Worm (Caenorhabditis elegans) whole organism, L4 larva: ENCODE results near the gene sru-36.

Experiments used
- D1046.2 ChIP-seq: fragments of 200-800 bp; sonication (Bioruptor generic); IDR thresholded peaks from 2 replicates; pipeline ENCODE4 v1.3.6; 2022; ENCODE audit warnings: missing genetic modification characterization, missing compliant biosample characterization
- F10B5.3 ChIP-seq: sonication (generic microtip); optimal IDR thresholded peaks from 2 replicates; lab custom pipeline; 2016; ENCODE audit warnings: mild to moderate bottlenecking, missing genetic modification characterization, missing compliant biosample characterization
- F37D6.2 ChIP-seq: sonication (generic microtip); optimal IDR thresholded peaks from 2 replicates; lab custom pipeline; 2016; ENCODE audit warnings: mild to moderate bottlenecking, missing genetic modification characterization, missing compliant biosample characterization
- F44E2.7 ChIP-seq: fragments of 200-800 bp; sonication (Bioruptor generic); IDR thresholded peaks from 2 replicates; pipeline ENCODE4 v2.1.2; 2022; ENCODE audit warnings: missing genetic modification characterization, missing compliant biosample characterization
- T26A8.4 ChIP-seq: fragments of 200-800 bp; sonication (Bioruptor generic); IDR thresholded peaks from 2 replicates; pipeline ENCODE4 v1.3.6; 2022; ENCODE audit warnings: missing genetic modification characterization, missing compliant biosample characterization
- Y105C5A.15 ChIP-seq: fragments of 200-800 bp; sonication (Bioruptor generic); IDR thresholded peaks from 2 replicates; pipeline ENCODE4 v1.3.6; 2022; ENCODE audit warnings: missing genetic modification characterization, missing compliant biosample characterization
- Y75B8A.6 ChIP-seq: fragments of 200-800 bp; sonication (Bioruptor generic); IDR thresholded peaks from 2 replicates; pipeline ENCODE4 v1.3.6; 2022; ENCODE audit warnings: missing genetic modification reagents, missing genetic modification characterization, missing compliant biosample characterization
- ZK337.2 ChIP-seq: fragments of 200-800 bp; sonication (Bioruptor generic); IDR thresholded peaks from 2 replicates; pipeline ENCODE4 v1.3.6; 2022; ENCODE audit warnings: missing genetic modification reagents, missing genetic modification characterization, missing compliant biosample characterization
- aha-1 ChIP-seq: fragments of 150-350 bp; peaks from one replicate; lab custom pipeline; 2014; ENCODE audit warnings: missing biosample characterization, missing genetic modification characterization
- ama-1 ChIP-seq: fragments of 150-350 bp; optimal IDR thresholded peaks from 2 replicates; lab custom pipeline; 2014; ENCODE audit warnings: inconsistent platforms, mixed read lengths
- arid-1 ChIP-seq: fragments of 200-800 bp; sonication (Bioruptor generic); conservative IDR thresholded peaks from 2 replicates; pipeline ENCODE4 v1.3.6; 2022; ENCODE audit warnings: missing genetic modification reagents, missing genetic modification characterization, missing compliant biosample characterization
- attf-4 ChIP-seq: sonication (generic microtip); optimal IDR thresholded peaks from 3 replicates; lab custom pipeline; 2017; ENCODE audit warnings: missing biosample characterization, missing genetic modification characterization
- ceh-20 ChIP-seq: fragments of 200-800 bp; sonication (Bioruptor generic); IDR thresholded peaks from 2 replicates; pipeline ENCODE4 v1.3.6; 2022; ENCODE audit warnings: missing genetic modification reagents, missing genetic modification characterization, missing compliant biosample characterization
- ceh-32 ChIP-seq: sonication (generic microtip); optimal IDR thresholded peaks from 2 replicates; lab custom pipeline; 2016; ENCODE audit warnings: mild to moderate bottlenecking, missing genetic modification characterization, missing compliant biosample characterization; ENCODE audit not compliant: poor library complexity
- ctbp-1 ChIP-seq: fragments of 200-800 bp; sonication (Bioruptor generic); IDR thresholded peaks from 2 replicates; pipeline ENCODE4 v1.3.6; 2022; ENCODE audit warnings: missing genetic modification reagents, missing genetic modification characterization, missing compliant biosample characterization
- daf-12 ChIP-seq: fragments of 150-350 bp; optimal IDR thresholded peaks from 2 replicates; lab custom pipeline; 2014; ENCODE audit warnings: missing biosample characterization, missing genetic modification reagents, missing genetic modification characterization
- dmd-8 ChIP-seq: fragments of 200-800 bp; sonication (Bioruptor generic); IDR thresholded peaks from 2 replicates; pipeline ENCODE4 v1.3.6; 2022; ENCODE audit warnings: missing genetic modification characterization, missing compliant biosample characterization
- egl-27 ChIP-seq: sonication (generic microtip); optimal IDR thresholded peaks from 3 replicates; lab custom pipeline; 2017; ENCODE audit warnings: missing biosample characterization, missing genetic modification reagents, missing genetic modification characterization
- lim-7 ChIP-seq: fragments of 200-800 bp; sonication (Bioruptor generic); IDR thresholded peaks from 2 replicates; pipeline ENCODE4 v1.3.6; 2022; ENCODE audit warnings: missing genetic modification characterization, missing compliant biosample characterization
- lin-1 ChIP-seq: fragments of 200-800 bp; sonication (Bioruptor generic); IDR thresholded peaks from 2 replicates; pipeline ENCODE4 v1.3.6; 2022; ENCODE audit warnings: missing genetic modification reagents, missing genetic modification characterization, missing compliant biosample characterization
- lin-13 ChIP-seq: fragments of 150-350 bp; optimal IDR thresholded peaks from 2 replicates; lab custom pipeline; 2014; ENCODE audit warnings: missing biosample characterization, missing genetic modification reagents, missing genetic modification characterization
- lin-29 ChIP-seq: fragments of 200-800 bp; sonication (Bioruptor generic); IDR thresholded peaks from 2 replicates; pipeline ENCODE4 v1.3.6; 2022; ENCODE audit warnings: missing genetic modification reagents, missing genetic modification characterization, missing compliant biosample characterization
- lin-38 ChIP-seq: fragments of 200-800 bp; sonication (Bioruptor generic); IDR thresholded peaks from 2 replicates; pipeline ENCODE4 v1.3.6; 2022; ENCODE audit warnings: missing genetic modification reagents, missing genetic modification characterization, missing compliant biosample characterization
- madf-9 ChIP-seq: fragments of 200-800 bp; sonication (Bioruptor generic); conservative IDR thresholded peaks from 2 replicates; pipeline ENCODE4 v1.3.6; 2022; ENCODE audit warnings: missing genetic modification reagents, missing genetic modification characterization, missing compliant biosample characterization
- mdt-29 ChIP-seq: fragments of 200-800 bp; sonication (Bioruptor generic); IDR thresholded peaks from 2 replicates; pipeline ENCODE4 v1.3.6; 2022; ENCODE audit warnings: missing genetic modification reagents, missing genetic modification characterization, missing compliant biosample characterization
- nhr-237 ChIP-seq: sonication (generic microtip); optimal IDR thresholded peaks from 2 replicates; lab custom pipeline; 2017; ENCODE audit warnings: missing biosample characterization, missing genetic modification characterization
- nhr-28 ChIP-seq: fragments of 150-350 bp; optimal IDR thresholded peaks from 2 replicates; lab custom pipeline; 2014; ENCODE audit warnings: missing biosample characterization, missing genetic modification characterization
- nhr-6 ChIP-seq: fragments of 150-350 bp; optimal IDR thresholded peaks from 2 replicates; lab custom pipeline; 2014; ENCODE audit warnings: missing biosample characterization, missing genetic modification characterization
- nhr-76 ChIP-seq: fragments of 150-350 bp; optimal IDR thresholded peaks from 2 replicates; lab custom pipeline; 2014; ENCODE audit warnings: missing biosample characterization, missing genetic modification characterization
- nhr-77 ChIP-seq: fragments of 150-350 bp; optimal IDR thresholded peaks from 2 replicates; lab custom pipeline; 2014; ENCODE audit warnings: missing biosample characterization, missing genetic modification characterization
- pqm-1 ChIP-seq: sonication (generic microtip); optimal IDR thresholded peaks from 2 replicates; lab custom pipeline; 2017; ENCODE audit warnings: missing biosample characterization, missing genetic modification characterization
- set-16 ChIP-seq: fragments of 200-800 bp; sonication (Bioruptor generic); IDR thresholded peaks from 2 replicates; pipeline ENCODE4 v1.3.6; 2022; ENCODE audit warnings: missing genetic modification reagents, missing genetic modification characterization, missing compliant biosample characterization
- skn-1 ChIP-seq: fragments of 150-350 bp; optimal IDR thresholded peaks from 2 replicates; lab custom pipeline; 2014; ENCODE audit warnings: missing biosample characterization, missing genetic modification characterization
- snpc-1.2 ChIP-seq: fragments of 200-800 bp; sonication (Bioruptor generic); IDR thresholded peaks from 2 replicates; pipeline ENCODE4 v1.3.6; 2022; ENCODE audit warnings: missing genetic modification reagents, missing genetic modification characterization, missing compliant biosample characterization
- tag-97 ChIP-seq: fragments of 200-800 bp; sonication (Bioruptor generic); IDR thresholded peaks from 2 replicates; pipeline ENCODE4 v1.3.6; 2022; ENCODE audit warnings: missing genetic modification characterization, missing compliant biosample characterization
- tra-1 ChIP-seq: fragments of 200-800 bp; sonication (Bioruptor generic); IDR thresholded peaks from 2 replicates; pipeline ENCODE4 v1.3.6; 2022; ENCODE audit warnings: missing genetic modification reagents, missing genetic modification characterization, missing compliant biosample characterization
- unc-62 ChIP-seq, 3 experiments: fragments of 150-350 bp in 1 of 3; sonication (generic microtip); optimal IDR thresholded peaks in 2 of 3; peaks in 1 of 3; 1 replicate in 1 of 3; 2 replicates in 2 of 3; lab custom pipeline; 2014 to 2017; ENCODE audit warnings: missing biosample characterization in 3 of 3, missing genetic modification characterization in 3 of 3, missing genetic modification reagents in 3 of 3, missing genotype in 1 of 3
- zag-1 ChIP-seq: fragments of 150-350 bp; optimal IDR thresholded peaks from 2 replicates; lab custom pipeline; 2014; ENCODE audit warnings: missing biosample characterization, missing genetic modification characterization
- zip-11 ChIP-seq: fragments of 200-800 bp; sonication (Bioruptor generic); IDR thresholded peaks from 2 replicates; pipeline ENCODE4 v1.3.6; 2022; ENCODE audit warnings: missing genetic modification characterization, missing compliant biosample characterization

The sru-36 gene

DNA sequence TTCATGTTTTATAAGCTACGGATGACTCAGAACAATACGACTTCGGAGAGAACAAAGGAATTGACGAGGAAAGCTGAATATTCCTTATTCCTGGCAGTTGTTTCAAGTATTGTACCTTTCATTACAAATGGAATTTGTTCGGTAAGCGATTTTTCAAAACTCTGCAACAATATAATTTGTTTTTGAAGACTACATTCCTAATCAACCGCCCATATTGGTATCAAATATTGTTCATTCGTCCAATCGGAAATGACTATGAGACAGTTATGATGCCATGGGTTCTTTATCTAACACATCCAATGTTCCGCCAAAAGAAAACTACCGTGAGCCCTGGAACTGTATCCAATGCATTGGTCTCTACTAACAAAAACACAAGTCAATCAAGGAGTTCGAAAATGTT lies 29.3 kb upstream of the sru-36 start:
- no peak for TF ChIP-seq nhr-237 (tag; lab: Kevin White, UChicago)
- peak; percentile 93 for TF ChIP-seq aha-1

DNA sequence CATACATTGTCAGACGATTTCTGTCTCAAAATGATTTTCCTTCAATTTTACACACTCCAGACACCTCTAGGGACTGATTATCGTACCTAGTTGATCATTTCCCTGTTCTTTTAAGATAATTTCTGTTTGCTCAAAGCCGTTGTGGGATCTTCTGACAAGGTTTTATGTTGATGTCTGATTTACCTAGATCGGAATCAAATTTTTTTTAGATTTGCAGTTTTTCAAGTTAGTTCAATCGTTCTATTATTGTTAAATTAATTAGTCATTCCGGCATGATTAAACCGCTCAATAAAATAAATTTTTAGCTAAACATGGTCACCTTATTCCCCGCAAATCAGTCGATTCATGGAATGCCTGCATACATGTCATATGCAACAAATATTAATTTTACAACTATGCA lies 27.9 kb upstream of the sru-36 start, which contains the start of gene sru-30:
Gene sru-30, plus strand, starts transcription at position 301 of the 400 bp plus-strand sequence.
- TF ChIP-seq zag-1, result no peak
- no peak for TF ChIP-seq arid-1 (GFP tag; lab: Robert Waterston, UW)
- no peak for TF ChIP-seq set-16 (GFP tag; lab: Robert Waterston, UW)
- TF ChIP-seq mdt-29, result no peak
- TF ChIP-seq D1046.2, result no peak

DNA sequence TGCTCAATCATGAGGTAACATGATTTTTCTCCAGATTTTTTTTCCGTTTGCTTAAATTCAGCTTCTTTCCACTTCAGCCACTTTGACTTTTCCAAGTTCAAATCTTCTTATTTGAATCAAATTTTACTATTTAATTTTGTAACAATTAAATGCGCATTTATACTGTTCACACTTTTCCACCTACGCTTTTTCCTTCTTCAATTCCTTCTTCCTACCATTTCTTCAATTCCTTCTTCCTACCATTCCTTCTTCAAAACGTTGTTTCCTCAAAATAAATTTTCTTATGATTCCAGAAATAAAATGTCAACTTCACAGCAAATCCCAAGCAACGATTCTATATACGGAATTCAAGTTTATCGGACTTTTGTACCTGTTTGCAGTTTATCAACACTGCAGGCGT lies 25.1 kb upstream of the sru-36 start, which contains the start of gene sru-31:
Gene sru-31, plus strand, starts transcription at position 301 of the 400 bp plus-strand sequence.
- TF ChIP-seq lin-29 (GFP tag; lab: Robert Waterston, UW), result no peak
- no peak for TF ChIP-seq D1046.2
- no peak for TF ChIP-seq ZK337.2 (GFP tag; lab: Robert Waterston, UW)
- no peak for TF ChIP-seq ceh-32
- TF ChIP-seq tag-97 (GFP tag; lab: Robert Waterston, UW), result no peak
- no peak for TF ChIP-seq F37D6.2 (tag; lab: Kevin White, UChicago)
- no peak for TF ChIP-seq F44E2.7 (GFP tag; lab: Robert Waterston, UW)
- no peak for TF ChIP-seq egl-27
- TF ChIP-seq dmd-8 (GFP tag; lab: Robert Waterston, UW), result no peak
- TF ChIP-seq, all 104 proteins: peak for 0

DNA sequence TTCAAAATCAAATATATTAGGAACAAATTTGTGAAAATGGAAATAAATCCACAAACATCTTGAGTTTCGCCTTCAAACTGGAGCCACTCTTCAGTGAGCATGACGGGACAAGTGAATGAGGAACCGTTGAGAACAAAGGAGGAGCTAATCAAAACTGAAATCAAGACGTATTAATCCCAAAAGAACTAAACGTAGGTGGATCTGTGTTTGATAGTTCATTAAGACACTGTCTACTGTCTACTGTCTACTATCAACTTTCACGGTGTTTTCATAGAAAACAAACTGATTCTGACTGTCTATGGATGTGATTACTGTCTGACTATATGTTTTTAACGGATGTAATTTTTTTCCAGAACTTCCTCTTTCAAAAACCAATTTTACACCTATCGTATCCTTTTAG lies 19.8 kb upstream of the sru-36 start, which contains the start of gene str-193:
Gene str-193, minus strand, starts transcription at position 101 of the 400 bp plus-strand sequence.
- TF ChIP-seq zip-11 (GFP tag; lab: Robert Waterston, UW), result no peak
- TF ChIP-seq unc-62 (GFP tag; optimal IDR thresholded peaks at IDR 0.05 in 1 of 2; lab: Kevin White, UChicago), result peak in 1 of 2 experiments; percentile 6
- TF ChIP-seq unc-62 (tag; optimal IDR thresholded peaks at IDR 0.05; lab: Kevin White, UChicago), result no peak
- TF ChIP-seq, all 104 proteins: peak for 1

- TF ChIP-seq lin-13 (GFP tag; lab: Kevin White, UChicago) (no peak), lin-38 (GFP tag; lab: Robert Waterston, UW) (no peak), aha-1 (no peak), snpc-1.2 (GFP tag; lab: Robert Waterston, UW) (no peak)
Observed at ce11 chrV:9824149-9824548, 17.3 kb upstream of the sru-36 start, which contains the start of gene str-2. Gene str-2, minus strand, starts transcription at chrV:9824249.

ce11 chrV:9833900-9834299 lies 7.6 kb upstream of the sru-36 start, which contains the start of gene sru-40:
Gene sru-40, minus strand, starts transcription at chrV:9834000.
- TF ChIP-seq F10B5.3 (tag; lab: Kevin White, UChicago) (no peak), ceh-20 (GFP tag; lab: Robert Waterston, UW) (no peak), D1046.2 (no peak), pqm-1 (no peak), ctbp-1 (GFP tag; lab: Robert Waterston, UW) (no peak)

- TF ChIP-seq attf-4, result no peak
- TF ChIP-seq nhr-77 (tag; lab: Kevin White, UChicago), result no peak
- no peak for TF ChIP-seq lin-1 (GFP tag; lab: Robert Waterston, UW)
- no peak for TF ChIP-seq ama-1 (lab: Kevin White, UChicago)
- TF ChIP-seq Y105C5A.15, result no peak
- TF ChIP-seq nhr-28 (tag; lab: Kevin White, UChicago), result no peak
- no peak for TF ChIP-seq daf-12 (tag; lab: Kevin White, UChicago)
- TF ChIP-seq lim-7 (GFP tag; lab: Robert Waterston, UW), result no peak
- TF ChIP-seq nhr-76, result no peak
- TF ChIP-seq T26A8.4 (GFP tag; lab: Robert Waterston, UW), result no peak
- TF ChIP-seq skn-1 (tag; lab: Kevin White, UChicago), result no peak
- no peak for TF ChIP-seq pqm-1
- TF ChIP-seq tra-1, result no peak
- TF ChIP-seq madf-9 (GFP tag; lab: Robert Waterston, UW), result no peak
- no peak for TF ChIP-seq Y75B8A.6
- TF ChIP-seq nhr-6 (tag; lab: Kevin White, UChicago), result no peak
Observed at ce11 chrV:9835945-9836344, 5.5 kb upstream of the sru-36 start, which contains the start of gene sru-38. Gene sru-38, minus strand, starts transcription at chrV:9836045.
